Worm (Caenorhabditis elegans): ENCODE data around the gene srd-48.

ce11 chrX:12296392-12296791 lies 39.5 kb upstream of the srd-48 start, which contains the start of gene W06D11.2:
- no peak for TF ChIP-seq tag-97 (GFP tag; IDR thresholded peaks at IDR 0.05)
- no peak for TF ChIP-seq snpc-4 (tag; optimal IDR thresholded peaks at IDR 0.05)
